Fruit fly (Drosophila melanogaster): ENCODE data around the gene p38a.

p38a gene

dm6 chr3R:24193373-24193879, 41.3 kb upstream of the p38a start, which contains the start of the genes SMC6 and CG6204 (continued):
- peak; percentile 83 to 91 for TF ChIP-seq chif (GFP tag; optimal IDR thresholded peaks at IDR 0.05)
- peak; percentile 61 for TF ChIP-seq CG8359 (GFP tag; optimal IDR thresholded peaks at IDR 0.05; ENCODE audit: borderline replicate concordance)
- TF ChIP-seq NFAT (GFP tag; IDR thresholded peaks at IDR 0.05), result peak; percentile 91
- TF ChIP-seq CG4617 (GFP tag; optimal IDR thresholded peaks at IDR 0.05; ENCODE audit: borderline replicate concordance), result peak; percentile 61
- TF ChIP-seq Elba2 (GFP tag; optimal IDR thresholded peaks at IDR 0.05), result peak; percentile 71
- peak; percentile 79 for TF ChIP-seq jing (GFP tag; optimal IDR thresholded peaks at IDR 0.05)
- no peak for TF ChIP-seq hb (GFP tag; IDR thresholded peaks at IDR 0.05; ENCODE audit: partially characterized antibody)
- peak; percentile 79 for TF ChIP-seq CG3995 (GFP tag; optimal IDR thresholded peaks at IDR 0.05)
- TF ChIP-seq CG5180 (GFP tag; optimal IDR thresholded peaks at IDR 0.05), result no peak
- peak; percentile 86 for TF ChIP-seq CG6175 (GFP tag; IDR thresholded peaks at IDR 0.05)
- TF ChIP-seq fd96Cb (tag; optimal IDR thresholded peaks at IDR 0.05), result peak; percentile 95
- TF ChIP-seq CG9817 (tag; optimal IDR thresholded peaks at IDR 0.05), result peak; percentile 97
- TF ChIP-seq bowl (GFP tag; IDR thresholded peaks at IDR 0.05), result peak; percentile 83
- peak; percentile 80 for TF ChIP-seq CG9609 (GFP tag; optimal IDR thresholded peaks at IDR 0.05)
- peak; percentile 77 for TF ChIP-seq exex (tag; optimal IDR thresholded peaks at IDR 0.05)
- TF ChIP-seq CG13123 (GFP tag; optimal IDR thresholded peaks at IDR 0.05), result peak; percentile 71
- peak; percentile 96 for TF ChIP-seq fd3F (GFP tag; optimal IDR thresholded peaks at IDR 0.05)
- no peak for TF ChIP-seq Tbp (GFP tag; optimal IDR thresholded peaks at IDR 0.05)
- TF ChIP-seq onecut (GFP tag; IDR thresholded peaks at IDR 0.05), result peak; percentile 85
- TF ChIP-seq dmrt11E (tag; optimal IDR thresholded peaks at IDR 0.05), result peak; percentile 93
- peak; percentile 86 for TF ChIP-seq danr (GFP tag; IDR thresholded peaks at IDR 0.05)
- TF ChIP-seq CG9876 (GFP tag; optimal IDR thresholded peaks at IDR 0.05), result peak; percentile 53
- peak; percentile 60; the same call in 1 of the 2 replicates for TF ChIP-seq amos (GFP tag; IDR thresholded peaks at IDR 0.05; ENCODE audit: partially characterized antibody)
- peak; percentile 52 for TF ChIP-seq tup (GFP tag; optimal IDR thresholded peaks at IDR 0.05)
- peak; percentile 74 for TF ChIP-seq CG16863 (GFP tag; optimal IDR thresholded peaks at IDR 0.05)
- peak; percentile 95 for TF ChIP-seq dmrt99B (tag; optimal IDR thresholded peaks at IDR 0.05)
- peak; percentile 20 for TF ChIP-seq pros (GFP tag; optimal IDR thresholded peaks at IDR 0.05)
- TF ChIP-seq br (optimal IDR thresholded peaks at IDR 0.05), result no peak
- peak; percentile 95 for TF ChIP-seq CG12391 (tag; optimal IDR thresholded peaks at IDR 0.05)
- TF ChIP-seq CG4820 (GFP tag; optimal IDR thresholded peaks at IDR 0.05), result peak; percentile 92
- peak; percentile 79 for TF ChIP-seq Mad (GFP tag; optimal IDR thresholded peaks at IDR 0.05)
- TF ChIP-seq grau (tag; optimal IDR thresholded peaks at IDR 0.05), result peak; percentile 100
- TF ChIP-seq eve (GFP tag; optimal IDR thresholded peaks at IDR 0.05), result no peak
- TF ChIP-seq Awh (GFP tag; IDR thresholded peaks at IDR 0.05), result peak; percentile 93
- no peak for TF ChIP-seq CG42726 (GFP tag; IDR thresholded peaks at IDR 0.05; ENCODE audit: partially characterized antibody)
- no peak for TF ChIP-seq Opbp (GFP tag; IDR thresholded peaks at IDR 0.05; ENCODE audit: partially characterized antibody)
- peak; percentile 92 for TF ChIP-seq HLH3B (GFP tag; IDR thresholded peaks at IDR 0.05)
- no peak for TF ChIP-seq nau (GFP tag; optimal IDR thresholded peaks at IDR 0.05)
- TF ChIP-seq mirr (GFP tag; optimal IDR thresholded peaks at IDR 0.05), result peak; percentile 83
- peak; percentile 93 for TF ChIP-seq CG11456 (GFP tag; IDR thresholded peaks at IDR 0.05)
- TF ChIP-seq CG10979 (tag; optimal IDR thresholded peaks at IDR 0.05), result peak; percentile 92
- TF ChIP-seq CG12219 (GFP tag; optimal IDR thresholded peaks at IDR 0.05), result peak; percentile 87
- peak; percentile 83 for TF ChIP-seq cato (GFP tag; optimal IDR thresholded peaks at IDR 0.05; ENCODE audit: borderline replicate concordance)
- peak; percentile 92 for TF ChIP-seq B-H1 (GFP tag; IDR thresholded peaks at IDR 0.05)
- peak; percentile 98 for TF ChIP-seq nmo (GFP tag; optimal IDR thresholded peaks at IDR 0.05)
- TF ChIP-seq CG16815 (GFP tag; optimal IDR thresholded peaks at IDR 0.05), result peak; percentile 95
- peak; percentile 52 for TF ChIP-seq Ets97D (GFP tag; optimal IDR thresholded peaks at IDR 0.05)
- no peak for TF ChIP-seq Deaf1 (tag; optimal IDR thresholded peaks at IDR 0.05)
- peak; percentile 91 for TF ChIP-seq CG13296 (GFP tag; optimal IDR thresholded peaks at IDR 0.05)
- TF ChIP-seq CG32767 (GFP tag; IDR thresholded peaks at IDR 0.05), result peak; percentile 89
